Worm (Caenorhabditis elegans) whole organism, L2 larva: ENCODE measurements around the gene F54D12.2.

Experiments used
- R02D3.7 ChIP-seq: fragments of 150-350 bp; optimal IDR thresholded peaks from 2 replicates; lab custom pipeline; 2014; ENCODE audit warnings: missing biosample characterization, missing genetic modification characterization
- ZK546.5 ChIP-seq: sonication (generic microtip); optimal IDR thresholded peaks from 2 replicates; lab custom pipeline; 2017; ENCODE audit warnings: missing biosample characterization, missing genetic modification characterization
- alr-1 ChIP-seq: fragments of 150-350 bp; optimal IDR thresholded peaks from 2 replicates; lab custom pipeline; 2014; ENCODE audit warnings: missing biosample characterization, missing genetic modification characterization
- ama-1 ChIP-seq: fragments of 150-350 bp; optimal IDR thresholded peaks from 2 replicates; lab custom pipeline; 2018; ENCODE audit warnings: inconsistent platforms
- blmp-1 ChIP-seq: sonication (generic microtip); optimal IDR thresholded peaks from 2 replicates; lab custom pipeline; 2017; ENCODE audit warnings: missing genetic modification characterization, mild to moderate bottlenecking, missing compliant biosample characterization, antibody characterized with exemption, moderate library complexity; ENCODE audit not compliant: insufficient read depth
- crh-2 ChIP-seq: sonication (generic microtip); optimal IDR thresholded peaks from 2 replicates; lab custom pipeline; 2017; ENCODE audit warnings: missing biosample characterization, missing genetic modification characterization
- dmd-4 ChIP-seq: sonication (generic microtip); optimal IDR thresholded peaks from 2 replicates; lab custom pipeline; 2017; ENCODE audit warnings: missing biosample characterization, missing genetic modification characterization
- elt-1 ChIP-seq: fragments of 150-350 bp; optimal IDR thresholded peaks from 2 replicates; lab custom pipeline; 2014; ENCODE audit warnings: missing biosample characterization, missing genetic modification characterization
- fos-1 ChIP-seq: fragments of 150-350 bp; optimal IDR thresholded peaks from 2 replicates; lab custom pipeline; 2014; ENCODE audit warnings: missing biosample characterization, missing genetic modification characterization
- gmeb-1 ChIP-seq: fragments of 150-350 bp; optimal IDR thresholded peaks from 2 replicates; lab custom pipeline; 2014; ENCODE audit warnings: missing biosample characterization, missing genetic modification characterization
- lin-11 ChIP-seq: fragments of 150-350 bp; sonication (generic microtip); optimal IDR thresholded peaks from 2 replicates; lab custom pipeline; 2014; ENCODE audit warnings: missing biosample characterization, missing genetic modification characterization, inconsistent platforms, mixed read lengths
- lin-13 ChIP-seq: fragments of 150-350 bp; optimal IDR thresholded peaks from 2 replicates; lab custom pipeline; 2014; ENCODE audit warnings: missing biosample characterization, missing genetic modification reagents, missing genetic modification characterization
- lin-39 ChIP-seq: fragments of 150-350 bp; optimal IDR thresholded peaks from 2 replicates; lab custom pipeline; 2014; ENCODE audit warnings: missing biosample characterization, missing genetic modification reagents, missing genetic modification characterization
- lsy-2 ChIP-seq, 2 experiments: fragments of 150-350 bp in 1 of 2; sonication (generic microtip) in 1 of 2; optimal IDR thresholded peaks; 2 replicates each; lab custom pipeline; 2014 to 2017; ENCODE audit warnings: missing biosample characterization in 2 of 2, missing genetic modification characterization in 2 of 2
- mab-5 ChIP-seq: fragments of 150-350 bp; optimal IDR thresholded peaks from 2 replicates; lab custom pipeline; 2014; ENCODE audit warnings: missing biosample characterization, missing genetic modification characterization
- mbf-1 ChIP-seq: sonication (generic microtip); optimal IDR thresholded peaks from 2 replicates; lab custom pipeline; 2017; ENCODE audit warnings: missing biosample characterization, missing genetic modification characterization
- nhr-10 ChIP-seq: sonication (generic microtip); optimal IDR thresholded peaks from 2 replicates; lab custom pipeline; 2017; ENCODE audit warnings: missing biosample characterization, missing genetic modification characterization
- nhr-11 ChIP-seq: fragments of 150-350 bp; optimal IDR thresholded peaks from 2 replicates; lab custom pipeline; 2014; ENCODE audit warnings: missing biosample characterization, missing genetic modification characterization
- nhr-12 ChIP-seq: fragments of 150-350 bp; optimal IDR thresholded peaks from 2 replicates; lab custom pipeline; 2014; ENCODE audit warnings: missing biosample characterization, missing genetic modification characterization
- nhr-129 ChIP-seq: fragments of 150-350 bp; optimal IDR thresholded peaks from 2 replicates; lab custom pipeline; 2014; ENCODE audit warnings: missing biosample characterization, missing genetic modification characterization
- nhr-21 ChIP-seq: fragments of 150-350 bp; optimal IDR thresholded peaks from 2 replicates; lab custom pipeline; 2014; ENCODE audit warnings: missing biosample characterization, missing genetic modification characterization
- nhr-25 ChIP-seq: fragments of 150-350 bp; sonication (generic microtip); optimal IDR thresholded peaks from 3 replicates; lab custom pipeline; 2014; ENCODE audit warnings: missing biosample characterization, missing genetic modification characterization
- nhr-6 ChIP-seq: fragments of 150-350 bp; optimal IDR thresholded peaks from 2 replicates; lab custom pipeline; 2014; ENCODE audit warnings: missing biosample characterization, missing genetic modification characterization
- nhr-77 ChIP-seq: fragments of 150-350 bp; optimal IDR thresholded peaks from 2 replicates; lab custom pipeline; 2014; ENCODE audit warnings: missing biosample characterization, missing genetic modification characterization
- sem-4 ChIP-seq: fragments of 150-350 bp; optimal IDR thresholded peaks from 2 replicates; lab custom pipeline; 2014; ENCODE audit warnings: missing biosample characterization, missing genetic modification reagents, missing genetic modification characterization
- skn-1 ChIP-seq: sonication (generic microtip); optimal IDR thresholded peaks from 2 replicates; lab custom pipeline; 2017; ENCODE audit warnings: missing biosample characterization, missing genetic modification characterization
- sma-3 ChIP-seq: sonication (generic microtip); optimal IDR thresholded peaks from 2 replicates; lab custom pipeline; 2016; ENCODE audit warnings: missing genetic modification reagents, missing genetic modification characterization, missing compliant biosample characterization
- sma-9 ChIP-seq, 2 experiments: fragments of 150-350 bp in 1 of 2; sonication (generic microtip) in 1 of 2; optimal IDR thresholded peaks; 2 replicates each; lab custom pipeline; 2014 to 2016; ENCODE audit warnings: missing genetic modification characterization in 2 of 2, mild to moderate bottlenecking in 1 of 2, missing biosample characterization in 1 of 2, missing compliant biosample characterization in 1 of 2, missing genetic modification reagents in 1 of 2, moderate library complexity in 1 of 2
- snpc-4 ChIP-seq: fragments of 150-350 bp; optimal IDR thresholded peaks from 2 replicates; lab custom pipeline; 2014; ENCODE audit warnings: missing biosample characterization, missing genetic modification characterization
- unc-39 ChIP-seq: fragments of 150-350 bp; optimal IDR thresholded peaks from 2 replicates; lab custom pipeline; 2014; ENCODE audit warnings: missing biosample characterization, missing genetic modification characterization
- unc-55 ChIP-seq: fragments of 150-350 bp; sonication (generic microtip); optimal IDR thresholded peaks from 3 replicates; lab custom pipeline; 2014; ENCODE audit warnings: missing biosample characterization, missing genetic modification reagents, missing genetic modification characterization
- unc-62 ChIP-seq: fragments of 150-350 bp; optimal IDR thresholded peaks from 2 replicates; lab custom pipeline; 2014; ENCODE audit warnings: missing biosample characterization, missing genetic modification reagents, missing genetic modification characterization
- ztf-1 ChIP-seq: fragments of 200-800 bp; sonication (Bioruptor generic); conservative IDR thresholded peaks from 2 replicates; pipeline ENCODE4 v1.3.6; 2022; ENCODE audit warnings: missing genetic modification characterization, missing compliant biosample characterization
- ztf-11 ChIP-seq: sonication (generic microtip); optimal IDR thresholded peaks from 2 replicates; lab custom pipeline; 2017; ENCODE audit warnings: missing biosample characterization, missing genetic modification characterization
- ztf-4 ChIP-seq: fragments of 150-350 bp; optimal IDR thresholded peaks from 2 replicates; lab custom pipeline; 2014; ENCODE audit warnings: missing biosample characterization, missing genetic modification characterization

Gene F54D12.2

DNA sequence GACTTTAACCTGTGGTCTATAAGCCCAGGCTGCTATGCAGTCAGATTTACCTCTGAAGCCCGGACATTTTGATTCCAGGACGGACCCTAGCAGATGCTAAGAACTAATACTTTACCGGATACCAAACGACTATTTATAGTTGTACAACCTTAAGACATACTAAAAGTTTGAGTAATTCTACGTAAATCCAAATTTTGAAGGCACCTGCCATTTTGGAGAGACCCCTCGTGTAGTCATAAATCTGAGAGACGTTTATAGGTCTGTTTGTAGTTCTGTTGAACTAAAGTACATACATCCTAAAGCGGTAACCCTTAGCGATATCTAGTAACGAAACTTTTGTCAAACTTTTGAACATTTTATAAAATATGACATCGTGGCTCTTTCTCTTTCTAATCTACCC lies at the start of gene F54D12.2:
Gene F54D12.2 (plus strand): TSS at position 301 of the 400 bp plus-strand sequence.
- TF ChIP-seq dmd-4 (tag; lab: Kevin White, UChicago) (no peak), ama-1 (lab: Kevin White, UChicago) (no peak), unc-62 (GFP tag; lab: Kevin White, UChicago) (no peak), ztf-11 (tag; lab: Kevin White, UChicago) (no peak), snpc-4 (tag; lab: Kevin White, UChicago) (no peak), lin-11 (tag; lab: Kevin White, UChicago) (no peak), mab-5 (no peak), crh-2 (tag; lab: Kevin White, UChicago) (no peak), unc-39 (no peak), lin-13 (GFP tag; lab: Kevin White, UChicago) (no peak)

DNA sequence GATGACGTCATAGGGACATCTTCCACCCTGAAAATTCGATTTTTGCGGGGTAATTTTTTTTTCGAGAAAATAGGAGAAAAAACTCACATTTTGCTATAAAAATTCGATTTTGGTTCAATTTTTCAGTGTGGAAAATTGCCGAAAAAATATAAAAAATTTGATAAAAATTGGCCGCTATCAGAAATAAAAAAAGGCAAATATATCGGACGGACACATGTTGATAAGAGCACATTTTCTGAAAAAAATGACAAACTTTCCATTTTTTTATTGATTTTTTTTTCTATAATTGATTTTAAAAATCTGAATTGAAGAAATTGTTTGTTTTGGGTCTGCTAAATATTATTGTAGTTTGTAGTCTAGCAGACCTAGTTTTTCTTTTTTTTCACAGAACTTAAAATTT lies 43.0 kb upstream of the F54D12.2 start, which contains the start of gene C13A10.1:
Gene C13A10.1 (minus strand): TSS at position 170 of the 400 bp plus-strand sequence.
- TF ChIP-seq gmeb-1 (tag; lab: Kevin White, UChicago) (no peak), skn-1 (tag; lab: Kevin White, UChicago) (no peak), fos-1 (tag; lab: Kevin White, UChicago) (peak; percentile 32), dmd-4 (tag; lab: Kevin White, UChicago) (no peak), blmp-1 (tag; lab: Kevin White, UChicago) (no peak)
- TF ChIP-seq, all 48 proteins: peak for 1

DNA sequence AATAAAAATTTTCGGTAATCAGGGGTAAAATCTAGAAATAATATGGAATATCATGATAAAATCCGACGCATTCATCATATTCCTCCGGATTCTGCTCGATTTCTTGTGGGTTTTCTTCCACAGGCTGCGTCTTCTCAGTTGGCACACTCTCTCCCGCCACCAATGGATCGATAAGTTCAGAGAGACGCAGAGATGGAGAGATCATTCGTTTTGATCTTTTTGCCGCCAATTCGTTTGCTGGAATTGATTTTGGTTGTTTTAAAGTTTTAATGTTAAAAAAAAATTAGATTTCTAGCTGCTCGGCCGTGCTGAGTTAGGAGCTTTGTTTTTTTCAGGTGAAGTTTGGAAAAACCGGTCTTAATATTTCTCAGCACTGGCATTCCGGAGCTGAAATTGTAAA lies 41.2 kb upstream of the F54D12.2 start:
- TF ChIP-seq sma-3 (GFP tag; lab: Kevin White, UChicago) (no peak), alr-1 (tag; lab: Kevin White, UChicago) (no peak), sma-9 (GFP tag; optimal IDR thresholded peaks at IDR 0.05; lab: Kevin White, UChicago) (no peak), sma-9 (tag; optimal IDR thresholded peaks at IDR 0.05; lab: Kevin White, UChicago) (no peak), ZK546.5 (tag; lab: Kevin White, UChicago) (no peak), nhr-129 (tag; lab: Kevin White, UChicago) (no peak), lin-13 (GFP tag; lab: Kevin White, UChicago) (no peak), lsy-2 (tag; optimal IDR thresholded peaks at IDR 0.05; lab: Kevin White, UChicago) (no peak), sem-4 (tag; lab: Kevin White, UChicago) (no peak), nhr-12 (tag; lab: Kevin White, UChicago) (no peak), skn-1 (tag; lab: Kevin White, UChicago) (no peak), nhr-25 (tag; lab: Kevin White, UChicago) (no peak), unc-62 (GFP tag; lab: Kevin White, UChicago) (no peak), mbf-1 (tag; lab: Kevin White, UChicago) (no peak), ztf-4 (no peak), lin-39 (tag; lab: Kevin White, UChicago) (no peak), snpc-4 (tag; lab: Kevin White, UChicago) (no peak)

DNA sequence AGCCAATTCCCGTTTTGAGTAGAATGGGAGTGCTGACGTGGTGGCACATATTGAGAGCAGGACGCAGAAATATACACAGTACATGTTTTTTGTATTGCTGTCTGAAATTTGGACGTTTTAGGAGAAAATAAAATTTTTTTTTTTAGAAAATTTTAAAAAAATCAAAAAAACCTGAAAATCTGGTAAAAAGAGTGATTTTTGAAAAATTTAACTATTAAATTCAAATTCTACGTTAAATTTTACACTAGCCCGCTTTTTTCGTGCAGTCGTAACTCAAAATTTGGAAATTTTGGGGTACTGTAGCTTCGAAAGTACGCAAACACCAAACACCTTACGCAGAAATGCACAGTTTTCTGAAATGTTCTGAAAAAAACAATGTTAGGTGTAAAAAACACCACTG lies 40.6 kb upstream of the F54D12.2 start, which contains the start of gene C13A10.2:
Gene C13A10.2 (minus strand): TSS at position 101 of the 400 bp plus-strand sequence.
- no peak for TF ChIP-seq nhr-10
- TF ChIP-seq nhr-25 (tag; lab: Kevin White, UChicago), result no peak
- no peak for TF ChIP-seq unc-39
- no peak for TF ChIP-seq nhr-129 (tag; lab: Kevin White, UChicago)
- no peak for TF ChIP-seq mab-5
- TF ChIP-seq nhr-12 (tag; lab: Kevin White, UChicago), result no peak
- TF ChIP-seq crh-2 (tag; lab: Kevin White, UChicago), result no peak
- TF ChIP-seq nhr-77 (tag; lab: Kevin White, UChicago), result no peak
- TF ChIP-seq ztf-1 (GFP tag; lab: Robert Waterston, UW), result no peak
- TF ChIP-seq nhr-6 (tag; lab: Kevin White, UChicago), result no peak
- TF ChIP-seq, all 48 proteins: peak for 0

DNA sequence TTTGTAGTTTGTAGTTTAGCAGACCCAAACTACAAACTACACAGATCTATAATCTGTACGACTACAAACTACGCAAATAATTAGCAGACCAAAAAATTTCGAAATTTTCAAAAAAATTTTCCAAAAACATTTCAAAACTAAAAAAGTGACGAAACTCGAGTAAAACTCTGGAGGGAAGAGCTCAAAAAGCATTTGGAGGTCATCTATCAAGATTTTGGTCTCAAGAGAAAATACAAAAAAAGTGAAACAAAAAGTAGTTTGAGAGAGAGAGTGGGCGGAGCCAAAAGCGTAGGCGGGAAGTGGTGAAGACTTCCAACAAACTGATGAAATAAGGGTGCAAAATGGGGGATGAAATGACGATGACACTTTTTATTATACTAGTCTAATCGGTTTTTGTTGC lies 38.2 kb upstream of the F54D12.2 start:
- TF ChIP-seq R02D3.7 (tag; lab: Kevin White, UChicago) (no peak), dmd-4 (tag; lab: Kevin White, UChicago) (no peak), nhr-11 (tag; lab: Kevin White, UChicago) (no peak), unc-55 (GFP tag; lab: Kevin White, UChicago) (peak; percentile 27), lsy-2 (tag; optimal IDR thresholded peaks at IDR 0.05; lab: Kevin White, UChicago) (peak in 1 of 2 experiments; percentile 11), ztf-11 (tag; lab: Kevin White, UChicago) (no peak), elt-1 (no peak), nhr-21 (tag; lab: Kevin White, UChicago) (no peak), nhr-6 (tag; lab: Kevin White, UChicago) (no peak)
